Worm (Caenorhabditis elegans) whole organism, L2 larva: ENCODE measurements around the gene dyf-19.

Source experiments
- C34F6.9 ChIP-seq: fragments of 150-350 bp; optimal IDR thresholded peaks from 2 replicates; lab custom pipeline; 2014; ENCODE audit warnings: missing biosample characterization, missing genetic modification characterization
- ZK546.5 ChIP-seq: sonication (generic microtip); optimal IDR thresholded peaks from 2 replicates; lab custom pipeline; 2017; ENCODE audit warnings: missing biosample characterization, missing genetic modification characterization
- alr-1 ChIP-seq: fragments of 150-350 bp; optimal IDR thresholded peaks from 2 replicates; lab custom pipeline; 2014; ENCODE audit warnings: missing biosample characterization, missing genetic modification characterization
- aly-2 ChIP-seq: fragments of 150-350 bp; optimal IDR thresholded peaks from 2 replicates; lab custom pipeline; 2014; ENCODE audit warnings: missing biosample characterization, missing genetic modification characterization
- ama-1 ChIP-seq: fragments of 150-350 bp; optimal IDR thresholded peaks from 2 replicates; lab custom pipeline; 2018; ENCODE audit warnings: inconsistent platforms
- blmp-1 ChIP-seq: sonication (generic microtip); optimal IDR thresholded peaks from 2 replicates; lab custom pipeline; 2017; ENCODE audit warnings: missing genetic modification characterization, mild to moderate bottlenecking, missing compliant biosample characterization, antibody characterized with exemption, moderate library complexity; ENCODE audit not compliant: insufficient read depth
- ceh-16 ChIP-seq: fragments of 150-350 bp; optimal IDR thresholded peaks from 2 replicates; lab custom pipeline; 2014; ENCODE audit warnings: missing biosample characterization, missing genetic modification characterization
- ceh-82 ChIP-seq: fragments of 150-350 bp; optimal IDR thresholded peaks from 2 replicates; lab custom pipeline; 2014; ENCODE audit warnings: missing biosample characterization, missing genetic modification characterization
- dmd-4 ChIP-seq: sonication (generic microtip); optimal IDR thresholded peaks from 2 replicates; lab custom pipeline; 2017; ENCODE audit warnings: missing biosample characterization, missing genetic modification characterization
- fos-1 ChIP-seq: fragments of 150-350 bp; optimal IDR thresholded peaks from 2 replicates; lab custom pipeline; 2014; ENCODE audit warnings: missing biosample characterization, missing genetic modification characterization
- lin-11 ChIP-seq: fragments of 150-350 bp; sonication (generic microtip); optimal IDR thresholded peaks from 2 replicates; lab custom pipeline; 2014; ENCODE audit warnings: missing biosample characterization, missing genetic modification characterization, inconsistent platforms, mixed read lengths
- lin-13 ChIP-seq: fragments of 150-350 bp; optimal IDR thresholded peaks from 2 replicates; lab custom pipeline; 2014; ENCODE audit warnings: missing biosample characterization, missing genetic modification reagents, missing genetic modification characterization
- lin-39 ChIP-seq: fragments of 150-350 bp; optimal IDR thresholded peaks from 2 replicates; lab custom pipeline; 2014; ENCODE audit warnings: missing biosample characterization, missing genetic modification reagents, missing genetic modification characterization
- lsy-2 ChIP-seq, 2 experiments: fragments of 150-350 bp in 1 of 2; sonication (generic microtip) in 1 of 2; optimal IDR thresholded peaks; 2 replicates each; lab custom pipeline; 2014 to 2017; ENCODE audit warnings: missing biosample characterization in 2 of 2, missing genetic modification characterization in 2 of 2
- mdl-1 ChIP-seq, 2 experiments: fragments of 150-350 bp in 1 of 2; sonication (generic microtip) in 1 of 2; optimal IDR thresholded peaks; 2 replicates each; lab custom pipeline; 2017; ENCODE audit warnings: missing biosample characterization in 2 of 2, missing genetic modification characterization in 2 of 2
- nhr-10 ChIP-seq: sonication (generic microtip); optimal IDR thresholded peaks from 2 replicates; lab custom pipeline; 2017; ENCODE audit warnings: missing biosample characterization, missing genetic modification characterization
- nhr-11 ChIP-seq: fragments of 150-350 bp; optimal IDR thresholded peaks from 2 replicates; lab custom pipeline; 2014; ENCODE audit warnings: missing biosample characterization, missing genetic modification characterization
- nhr-12 ChIP-seq: fragments of 150-350 bp; optimal IDR thresholded peaks from 2 replicates; lab custom pipeline; 2014; ENCODE audit warnings: missing biosample characterization, missing genetic modification characterization
- nhr-129 ChIP-seq: fragments of 150-350 bp; optimal IDR thresholded peaks from 2 replicates; lab custom pipeline; 2014; ENCODE audit warnings: missing biosample characterization, missing genetic modification characterization
- nhr-21 ChIP-seq: fragments of 150-350 bp; optimal IDR thresholded peaks from 2 replicates; lab custom pipeline; 2014; ENCODE audit warnings: missing biosample characterization, missing genetic modification characterization
- nhr-23 ChIP-seq: fragments of 150-350 bp; optimal IDR thresholded peaks from 2 replicates; lab custom pipeline; 2014; ENCODE audit warnings: missing biosample characterization, missing genetic modification reagents, missing genetic modification characterization
- nhr-237 ChIP-seq: fragments of 150-350 bp; optimal IDR thresholded peaks from 2 replicates; lab custom pipeline; 2014; ENCODE audit warnings: missing biosample characterization, missing genetic modification characterization
- nhr-25 ChIP-seq: fragments of 150-350 bp; sonication (generic microtip); optimal IDR thresholded peaks from 3 replicates; lab custom pipeline; 2014; ENCODE audit warnings: missing biosample characterization, missing genetic modification characterization
- nhr-77 ChIP-seq: fragments of 150-350 bp; optimal IDR thresholded peaks from 2 replicates; lab custom pipeline; 2014; ENCODE audit warnings: missing biosample characterization, missing genetic modification characterization
- peb-1 ChIP-seq: fragments of 150-350 bp; optimal IDR thresholded peaks from 2 replicates; lab custom pipeline; 2014; ENCODE audit warnings: missing biosample characterization, missing genetic modification characterization
- sem-4 ChIP-seq: fragments of 150-350 bp; optimal IDR thresholded peaks from 2 replicates; lab custom pipeline; 2014; ENCODE audit warnings: missing biosample characterization, missing genetic modification reagents, missing genetic modification characterization
- skn-1 ChIP-seq: sonication (generic microtip); optimal IDR thresholded peaks from 2 replicates; lab custom pipeline; 2017; ENCODE audit warnings: missing biosample characterization, missing genetic modification characterization
- sma-3 ChIP-seq: sonication (generic microtip); optimal IDR thresholded peaks from 2 replicates; lab custom pipeline; 2016; ENCODE audit warnings: missing genetic modification reagents, missing genetic modification characterization, missing compliant biosample characterization
- snpc-4 ChIP-seq: fragments of 150-350 bp; optimal IDR thresholded peaks from 2 replicates; lab custom pipeline; 2014; ENCODE audit warnings: missing biosample characterization, missing genetic modification characterization
- unc-39 ChIP-seq: fragments of 150-350 bp; optimal IDR thresholded peaks from 2 replicates; lab custom pipeline; 2014; ENCODE audit warnings: missing biosample characterization, missing genetic modification characterization
- zag-1 ChIP-seq: fragments of 150-350 bp; optimal IDR thresholded peaks from 2 replicates; lab custom pipeline; 2014; ENCODE audit warnings: missing biosample characterization, missing genetic modification characterization
- ztf-1 ChIP-seq: fragments of 200-800 bp; sonication (Bioruptor generic); conservative IDR thresholded peaks from 2 replicates; pipeline ENCODE4 v1.3.6; 2022; ENCODE audit warnings: missing genetic modification characterization, missing compliant biosample characterization
- ztf-11 ChIP-seq: sonication (generic microtip); optimal IDR thresholded peaks from 2 replicates; lab custom pipeline; 2017; ENCODE audit warnings: missing biosample characterization, missing genetic modification characterization
- ztf-4 ChIP-seq: fragments of 150-350 bp; optimal IDR thresholded peaks from 2 replicates; lab custom pipeline; 2014; ENCODE audit warnings: missing biosample characterization, missing genetic modification characterization

dyf-19 gene

DNA sequence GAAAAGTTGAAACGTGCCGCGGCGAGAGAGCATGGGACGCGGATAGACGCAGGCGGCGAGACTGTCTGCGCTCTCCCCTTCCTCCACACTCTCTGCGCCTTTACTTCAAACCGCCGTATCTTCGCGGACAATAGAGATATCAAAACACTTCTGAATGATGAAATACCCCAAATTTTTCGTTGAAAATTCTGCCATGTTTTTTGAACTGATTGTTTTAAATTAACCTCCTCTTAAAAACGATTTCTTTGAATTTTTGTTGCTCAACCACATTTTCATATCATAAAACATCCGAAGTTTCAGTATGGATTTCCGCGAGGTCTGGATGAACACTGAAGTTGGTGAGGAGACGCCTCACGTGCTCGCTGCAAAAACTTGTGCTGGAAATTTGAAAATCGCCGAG is 45.1 kb downstream of the dyf-19 start, which contains the start of gene Y43F8C.11:
TSS of gene Y43F8C.11 (plus strand) at position 301 of the 400 bp plus-strand sequence.
- TF ChIP-seq nhr-12 (tag; lab: Kevin White, UChicago) (no peak), nhr-129 (tag; lab: Kevin White, UChicago) (no peak), snpc-4 (tag; lab: Kevin White, UChicago) (no peak), ztf-1 (GFP tag; lab: Robert Waterston, UW) (no peak), nhr-25 (no peak), sma-3 (GFP tag; lab: Kevin White, UChicago) (no peak), peb-1 (tag; lab: Kevin White, UChicago) (no peak), dmd-4 (tag; lab: Kevin White, UChicago) (no peak), blmp-1 (tag; lab: Kevin White, UChicago) (no peak), lin-11 (no peak), nhr-11 (tag; lab: Kevin White, UChicago) (no peak), ceh-82 (tag; lab: Kevin White, UChicago) (no peak)
- TF ChIP-seq, all 48 proteins: peak for 0

DNA sequence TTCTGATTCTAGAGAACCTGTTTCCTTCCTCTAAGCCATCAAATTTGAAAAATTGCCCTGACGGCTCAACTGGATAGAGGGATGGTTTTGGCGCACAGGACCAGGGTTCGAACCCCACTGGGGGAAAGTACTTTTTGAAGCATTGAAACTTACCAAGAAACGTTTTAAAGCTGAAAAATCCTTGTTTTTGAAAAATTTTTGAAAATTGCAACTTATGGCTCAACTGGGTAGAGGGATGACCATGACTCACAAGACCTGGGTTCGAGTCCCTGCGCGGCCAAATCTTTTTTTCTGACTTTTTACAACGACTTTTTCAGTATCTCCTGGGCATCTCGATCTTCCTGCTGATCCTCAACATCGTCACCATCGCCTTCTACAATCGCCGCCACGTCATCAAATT is 46.0 kb downstream of the dyf-19 start:
- TF ChIP-seq ceh-82 (tag; lab: Kevin White, UChicago) = no peak
- TF ChIP-seq ama-1 = no peak
- no peak for TF ChIP-seq nhr-10 (tag; lab: Kevin White, UChicago)
- no peak for TF ChIP-seq unc-39 (tag; lab: Kevin White, UChicago)
- no peak for TF ChIP-seq sem-4 (tag; lab: Kevin White, UChicago)
- TF ChIP-seq fos-1 = no peak
- no peak for TF ChIP-seq zag-1 (tag; lab: Kevin White, UChicago)

DNA sequence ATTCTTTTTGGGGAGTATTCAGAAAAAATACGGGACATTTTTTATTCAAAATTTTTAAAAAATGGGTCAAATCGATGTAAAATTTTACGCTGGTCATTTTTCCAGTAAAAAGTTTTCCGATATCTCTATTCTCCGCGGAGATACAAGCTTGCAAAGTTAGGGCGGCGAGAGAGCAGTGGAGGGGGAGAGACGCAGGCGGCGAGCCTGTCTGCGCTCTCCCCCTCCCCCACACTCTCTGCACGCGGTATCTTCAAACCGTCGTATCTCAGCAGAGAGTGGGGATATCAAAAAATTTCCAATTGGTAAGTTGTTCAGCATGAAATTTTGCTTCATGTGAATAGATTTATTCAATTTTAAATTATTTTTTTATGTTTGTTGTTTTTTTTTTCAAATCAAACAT is 47.0 kb downstream of the dyf-19 start:
- no peak for TF ChIP-seq lin-13 (GFP tag; lab: Kevin White, UChicago)
- TF ChIP-seq zag-1 (tag; lab: Kevin White, UChicago) = no peak
- no peak for TF ChIP-seq nhr-10 (tag; lab: Kevin White, UChicago)
- TF ChIP-seq unc-39 (tag; lab: Kevin White, UChicago) = no peak
- TF ChIP-seq ama-1 = no peak
- TF ChIP-seq mdl-1 (tag; optimal IDR thresholded peaks at IDR 0.05; lab: Kevin White, UChicago) = no peak
- no peak for TF ChIP-seq aly-2 (tag; lab: Kevin White, UChicago)
- no peak for TF ChIP-seq ztf-4 (tag; lab: Kevin White, UChicago)

DNA sequence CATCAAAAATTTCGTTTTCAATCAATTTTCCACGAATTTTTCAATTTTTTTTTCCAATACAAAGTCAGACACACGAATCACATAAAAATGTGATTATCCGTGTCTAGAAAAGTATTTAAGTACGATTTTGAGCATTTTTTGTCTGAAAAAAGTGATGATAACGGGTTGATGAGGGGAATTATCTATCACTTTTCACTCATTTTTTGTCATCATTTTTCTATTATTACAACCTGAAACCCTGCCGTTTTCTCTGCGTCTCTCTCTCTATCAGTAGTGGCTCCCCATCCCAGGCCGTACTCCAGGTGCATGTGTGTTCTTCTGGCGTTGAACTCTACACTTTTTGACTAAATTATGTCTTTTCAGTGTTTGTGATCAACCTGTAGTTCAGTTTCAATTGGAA is 47.5 kb downstream of the dyf-19 start:
- TF ChIP-seq ceh-82 (tag; lab: Kevin White, UChicago) (no peak), skn-1 (tag; lab: Kevin White, UChicago) (peak; percentile 96), fos-1 (peak; percentile 77), C34F6.9 (tag; lab: Kevin White, UChicago) (peak; percentile 12)

DNA sequence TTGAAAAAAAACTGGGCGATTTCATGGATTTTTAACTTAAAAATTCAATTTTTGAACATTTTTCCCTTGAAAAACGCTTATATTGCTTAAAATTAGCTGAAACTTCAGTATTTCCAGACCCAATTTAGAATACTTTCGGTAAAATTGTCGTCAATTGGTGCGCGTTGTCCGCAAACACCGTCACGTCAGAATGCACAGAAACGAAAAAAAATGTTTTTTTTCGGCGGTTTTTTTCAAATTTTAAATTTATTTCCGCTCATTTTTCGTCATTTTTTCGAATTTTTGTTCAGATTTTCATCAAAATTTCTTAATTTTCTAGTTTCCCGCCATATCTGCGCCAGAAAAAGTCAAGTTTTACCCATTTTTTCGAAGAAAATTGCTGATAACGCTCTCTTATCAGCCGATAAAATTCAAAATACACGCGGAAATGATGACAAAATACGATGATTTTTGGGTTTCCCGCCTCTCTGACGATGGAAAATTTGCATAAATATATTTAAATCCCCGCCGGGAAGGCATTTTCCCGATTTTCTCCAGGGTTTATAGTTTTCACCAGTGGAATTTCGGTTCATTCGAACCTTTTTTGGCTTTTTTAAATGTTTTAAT is 48.6 kb downstream of the dyf-19 start:
- TF ChIP-seq fos-1 = peak; percentile 50
- no peak for TF ChIP-seq lin-39
- TF ChIP-seq dmd-4 (tag; lab: Kevin White, UChicago) = no peak
- TF ChIP-seq ztf-11 (tag; lab: Kevin White, UChicago) = no peak
- TF ChIP-seq nhr-12 (tag; lab: Kevin White, UChicago) = no peak
- no peak for TF ChIP-seq lin-13 (GFP tag; lab: Kevin White, UChicago)
- peak; percentile 59 for TF ChIP-seq skn-1 (tag; lab: Kevin White, UChicago)
- no peak for TF ChIP-seq ZK546.5 (tag; lab: Kevin White, UChicago)
- no peak for TF ChIP-seq ceh-16
- TF ChIP-seq, all 48 proteins: peak for 2

DNA sequence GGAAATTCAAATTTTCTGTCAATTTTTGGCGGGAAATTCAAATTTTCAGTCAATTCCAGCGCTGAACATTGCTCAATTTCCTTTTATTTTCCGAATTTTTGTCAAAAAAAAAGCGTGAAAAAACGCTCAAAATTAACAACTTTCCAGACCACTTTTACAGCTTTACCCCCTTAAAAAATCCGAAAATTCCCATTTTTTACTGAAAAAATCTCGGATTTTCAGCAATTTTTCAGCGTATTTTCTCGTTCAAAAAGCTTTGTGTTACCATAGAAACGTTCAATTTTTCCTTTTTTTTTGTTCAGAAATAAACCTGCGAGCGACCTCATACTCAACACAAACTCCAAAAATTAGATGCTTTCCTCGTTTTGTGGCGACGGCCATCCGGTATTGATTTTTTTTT is 49.7 kb downstream of the dyf-19 start, which contains the start of gene mrp-7:
TSS of gene mrp-7 (plus strand) at position 301 of the 400 bp plus-strand sequence.
- TF ChIP-seq snpc-4 (tag; lab: Kevin White, UChicago) (no peak), nhr-11 (tag; lab: Kevin White, UChicago) (no peak), lin-11 (no peak), sem-4 (tag; lab: Kevin White, UChicago) (no peak), blmp-1 (tag; lab: Kevin White, UChicago) (no peak), mdl-1 (tag; optimal IDR thresholded peaks at IDR 0.05; lab: Kevin White, UChicago) (no peak), fos-1 (no peak), ama-1 (no peak), lsy-2 (tag; optimal IDR thresholded peaks at IDR 0.05; lab: Kevin White, UChicago) (no peak), nhr-25 (no peak), nhr-12 (tag; lab: Kevin White, UChicago) (no peak), alr-1 (tag; lab: Kevin White, UChicago) (no peak), C34F6.9 (tag; lab: Kevin White, UChicago) (no peak), nhr-21 (tag; lab: Kevin White, UChicago) (no peak), skn-1 (tag; lab: Kevin White, UChicago) (no peak), ceh-16 (no peak), nhr-23 (tag; lab: Kevin White, UChicago) (no peak), nhr-77 (tag; lab: Kevin White, UChicago) (no peak), nhr-237 (tag; lab: Kevin White, UChicago) (no peak)
- TF ChIP-seq, all 48 proteins: peak for 0
